Fruit fly (Drosophila melanogaster) whole organism, embryonic: Measurements from ENCODE around the gene Ino80.

Experiments used
- Abd-B ChIP-seq: fragments of 200-800 bp; sonication (Bioruptor generic); optimal IDR thresholded peaks from 2 replicates; lab custom pipeline; 2018; ENCODE audit warnings: missing biosample characterization, mild to moderate bottlenecking, missing genetic modification characterization, moderate library complexity
- Aef1 ChIP-seq: fragments of 200-800 bp; sonication (Bioruptor generic); IDR thresholded peaks from 3 replicates; pipeline ENCODE4 v1.3.6; 2022; ENCODE audit warnings: missing biosample characterization, missing genetic modification characterization
- CG10654 ChIP-seq: fragments of 200-800 bp; sonication (Bioruptor generic); optimal IDR thresholded peaks from 2 replicates; lab custom pipeline; 2016; ENCODE audit warnings: missing biosample characterization, missing genetic modification characterization
- CG12391 ChIP-seq: fragments of 200-800 bp; sonication (Bioruptor generic); optimal IDR thresholded peaks from 3 replicates; lab custom pipeline; 2018; ENCODE audit warnings: missing biosample characterization, mild to moderate bottlenecking, missing genetic modification characterization, moderate library complexity
- CG12659 ChIP-seq: fragments of 200-800 bp; sonication (Bioruptor generic); optimal IDR thresholded peaks from 3 replicates; lab custom pipeline; 2017; ENCODE audit warnings: mild to moderate bottlenecking, missing biosample characterization, missing genetic modification reagents, missing genetic modification characterization
- CG15073 ChIP-seq: fragments of 200-800 bp; sonication (Bioruptor generic); optimal IDR thresholded peaks from 2 replicates; lab custom pipeline; 2016; ENCODE audit warnings: missing biosample characterization, missing genetic modification characterization
- CG15479 ChIP-seq: fragments of 200-800 bp; sonication (Bioruptor generic); optimal IDR thresholded peaks from 3 replicates; lab custom pipeline; 2019; ENCODE audit warnings: missing biosample characterization, mild to moderate bottlenecking, missing genetic modification characterization, moderate library complexity
- CG17829 ChIP-seq: fragments of 200-800 bp; optimal IDR thresholded peaks from 2 replicates; lab custom pipeline; 2019; ENCODE audit warnings: missing biosample characterization, mild to moderate bottlenecking, missing genetic modification characterization, moderate library complexity
- CG18619 ChIP-seq: fragments of 200-800 bp; sonication (Bioruptor generic); optimal IDR thresholded peaks from 3 replicates; lab custom pipeline; 2017; ENCODE audit warnings: missing biosample characterization, mild to moderate bottlenecking, missing genetic modification characterization
- CG2889 ChIP-seq: fragments of 200-800 bp; sonication (Bioruptor generic); IDR thresholded peaks from 3 replicates; pipeline ENCODE4 v1.3.6; 2022; ENCODE audit warnings: missing biosample characterization, missing genetic modification characterization
- CG3847 ChIP-seq: fragments of 200-800 bp; sonication (Bioruptor generic); IDR thresholded peaks from 2 replicates; pipeline ENCODE4 v1.3.6; 2022; ENCODE audit warnings: missing biosample characterization, missing genetic modification characterization
- CG4617 ChIP-seq: fragments of 200-800 bp; sonication (Bioruptor generic); optimal IDR thresholded peaks from 3 replicates; lab custom pipeline; 2016; ENCODE audit warnings: missing biosample characterization, missing genetic modification characterization, borderline replicate concordance
- CG4730 ChIP-seq: fragments of 200-800 bp; sonication (Bioruptor generic); IDR thresholded peaks from 2 replicates; pipeline ENCODE4 v1.3.6; 2022; ENCODE audit warnings: missing biosample characterization, missing genetic modification characterization
- CG6791 ChIP-seq: fragments of 200-800 bp; sonication (Bioruptor generic); IDR thresholded peaks from 3 replicates; pipeline ENCODE4 v1.3.6; 2022; ENCODE audit warnings: missing biosample characterization, missing genetic modification characterization; ENCODE audit not compliant: partially characterized antibody
- CG7556 ChIP-seq: fragments of 200-800 bp; sonication (Bioruptor generic); optimal IDR thresholded peaks from 2 replicates; lab custom pipeline; 2017; ENCODE audit warnings: missing biosample characterization, mild to moderate bottlenecking, missing genetic modification characterization
- CG7839 ChIP-seq: fragments of 200-800 bp; sonication (Bioruptor generic); optimal IDR thresholded peaks from 3 replicates; lab custom pipeline; 2018; ENCODE audit warnings: missing biosample characterization, mild to moderate bottlenecking, missing genetic modification characterization, moderate library complexity
- CG8765 ChIP-seq: fragments of 200-800 bp; sonication (Bioruptor generic); IDR thresholded peaks from 2 replicates; pipeline ENCODE4 v1.3.6; 2022; ENCODE audit warnings: missing biosample characterization, missing genetic modification characterization
- D ChIP-seq, 2 experiments: fragments of 200-800 bp in 1 of 2; fragments of >200 bp in 1 of 2; sonication (Bioruptor generic) in 1 of 2; optimal IDR thresholded peaks; 2 replicates in 1 of 2; 3 replicates in 1 of 2; lab custom pipeline; 2017; ENCODE audit warnings: mild to moderate bottlenecking in 1 of 2, missing biosample characterization in 1 of 2, missing genetic modification characterization in 1 of 2, missing genetic modification reagents in 1 of 2
- D19B ChIP-seq: fragments of 200-800 bp; sonication (Bioruptor generic); optimal IDR thresholded peaks from 2 replicates; lab custom pipeline; 2017; ENCODE audit warnings: missing biosample characterization, mild to moderate bottlenecking, missing genetic modification characterization
- Deaf1 ChIP-seq: fragments of 200-800 bp; optimal IDR thresholded peaks from 3 replicates; lab custom pipeline; 2019; ENCODE audit warnings: missing biosample characterization, mild to moderate bottlenecking, missing genetic modification characterization, moderate library complexity
- ERR ChIP-seq: fragments of 200-800 bp; sonication (Bioruptor generic); optimal IDR thresholded peaks from 2 replicates; lab custom pipeline; 2016; ENCODE audit warnings: missing biosample characterization, missing genetic modification characterization
- H15 ChIP-seq: fragments of 200-800 bp; sonication (Bioruptor generic); IDR thresholded peaks from 3 replicates; pipeline ENCODE4 v1.3.6; 2022; ENCODE audit warnings: missing biosample characterization, missing genetic modification characterization
- Sin3A ChIP-seq: fragments of >200 bp; optimal IDR thresholded peaks from 2 replicates; lab custom pipeline; 2018
- ac ChIP-seq: fragments of 200-800 bp; sonication (Bioruptor generic); optimal IDR thresholded peaks from 3 replicates; lab custom pipeline; 2017; ENCODE audit warnings: missing biosample characterization, mild to moderate bottlenecking, missing genetic modification characterization
- cad ChIP-seq: fragments of >200 bp; optimal IDR thresholded peaks from 2 replicates; lab custom pipeline; 2017; ENCODE audit warnings: missing biosample characterization, missing genetic modification characterization
- cas ChIP-seq: fragments of 200-800 bp; sonication (Bioruptor generic); IDR thresholded peaks from 2 replicates; pipeline ENCODE4 v1.3.6; 2022; ENCODE audit warnings: missing biosample characterization, missing genetic modification characterization
- chn ChIP-seq: fragments of 200-800 bp; sonication (Bioruptor generic); optimal IDR thresholded peaks from 2 replicates; lab custom pipeline; 2016; ENCODE audit warnings: missing biosample characterization, missing genetic modification characterization
- dysf ChIP-seq: fragments of 200-800 bp; sonication (Bioruptor generic); IDR thresholded peaks from 3 replicates; pipeline ENCODE4 v1.3.6; 2022; ENCODE audit warnings: missing biosample characterization, missing genetic modification characterization
- grau ChIP-seq: fragments of 200-800 bp; optimal IDR thresholded peaks from 3 replicates; lab custom pipeline; 2019; ENCODE audit warnings: missing biosample characterization, mild to moderate bottlenecking, missing genetic modification characterization, moderate library complexity
- grn ChIP-seq: fragments of 200-800 bp; sonication (Bioruptor generic); optimal IDR thresholded peaks from 3 replicates; lab custom pipeline; 2017; ENCODE audit warnings: missing biosample characterization, missing genetic modification characterization
- h ChIP-seq: fragments of >200 bp; optimal IDR thresholded peaks from 2 replicates; lab custom pipeline; 2017
- hbn ChIP-seq: fragments of 200-800 bp; sonication (Bioruptor generic); IDR thresholded peaks from 2 replicates; pipeline ENCODE4 v1.3.6; 2022; ENCODE audit warnings: missing biosample characterization, missing genetic modification characterization; ENCODE audit not compliant: partially characterized antibody
- jigr1 ChIP-seq: fragments of 200-800 bp; sonication (Bioruptor generic); IDR thresholded peaks from 3 replicates; pipeline ENCODE4 v1.3.6; 2022; ENCODE audit warnings: missing biosample characterization, missing genetic modification characterization
- klu ChIP-seq: fragments of 200-800 bp; sonication (Bioruptor generic); IDR thresholded peaks from 2 replicates; pipeline ENCODE4 v1.3.6; 2022; ENCODE audit warnings: missing biosample characterization, missing genetic modification characterization
- kni ChIP-seq: fragments of 200-800 bp; sonication (Bioruptor generic); optimal IDR thresholded peaks from 3 replicates; lab custom pipeline; 2017; ENCODE audit warnings: mild to moderate bottlenecking, missing biosample characterization, missing genetic modification reagents, missing genetic modification characterization
- knrl ChIP-seq: fragments of 200-800 bp; sonication (Bioruptor generic); IDR thresholded peaks from 3 replicates; pipeline ENCODE4 v1.3.6; 2022; ENCODE audit warnings: missing biosample characterization, missing genetic modification characterization; ENCODE audit not compliant: partially characterized antibody
- pb ChIP-seq: fragments of 200-800 bp; sonication (Bioruptor generic); optimal IDR thresholded peaks from 3 replicates; lab custom pipeline; 2016; ENCODE audit warnings: missing biosample characterization, missing genetic modification characterization
- pita ChIP-seq: fragments of 200-800 bp; sonication (Bioruptor generic); optimal IDR thresholded peaks from 2 replicates; lab custom pipeline; 2017; ENCODE audit warnings: missing biosample characterization, mild to moderate bottlenecking, missing genetic modification characterization
- prd ChIP-seq, 3 experiments: fragments of >200 bp in 2 of 3; fragments of 200-800 bp in 1 of 3; sonication (Bioruptor generic) in 1 of 3; optimal IDR thresholded peaks in 2 of 3; IDR thresholded peaks in 1 of 3; 2 replicates in 2 of 3; 3 replicates in 1 of 3; pipeline versions ENCODE4 v1.3.6 to Lab custom; 2017 to 2022; ENCODE audit warnings: missing biosample characterization in 1 of 3, missing genetic modification characterization in 1 of 3
- pros ChIP-seq: fragments of 200-800 bp; sonication (Bioruptor generic); optimal IDR thresholded peaks from 3 replicates; lab custom pipeline; 2019; ENCODE audit warnings: missing biosample characterization, mild to moderate bottlenecking, missing genetic modification characterization, moderate library complexity
- ro ChIP-seq: fragments of 200-800 bp; sonication (Bioruptor generic); IDR thresholded peaks from 2 replicates; pipeline ENCODE4 v1.3.6; 2022; ENCODE audit warnings: missing biosample characterization, missing genetic modification characterization
- shn ChIP-seq: fragments of 200-800 bp; sonication (Bioruptor generic); optimal IDR thresholded peaks from 3 replicates; lab custom pipeline; 2016; ENCODE audit warnings: missing biosample characterization, missing genetic modification characterization
- tll ChIP-seq, 2 experiments: fragments of 200-800 bp in 1 of 2; fragments of >200 bp in 1 of 2; sonication (Bioruptor generic) in 1 of 2; optimal IDR thresholded peaks; 2 replicates each; lab custom pipeline; 2017 to 2019; ENCODE audit warnings: missing biosample characterization in 2 of 2, missing genetic modification characterization in 2 of 2, mild to moderate bottlenecking in 1 of 2, moderate library complexity in 1 of 2
- twi ChIP-seq: fragments of 200-800 bp; optimal IDR thresholded peaks from 2 replicates; lab custom pipeline; 2019; ENCODE audit warnings: missing biosample characterization, mild to moderate bottlenecking, missing genetic modification characterization, moderate library complexity
- wor ChIP-seq: fragments of 200-800 bp; sonication (Bioruptor generic); IDR thresholded peaks from 2 replicates; pipeline ENCODE4 v1.3.6; 2022; ENCODE audit warnings: missing biosample characterization, missing genetic modification characterization
- zen ChIP-seq: fragments of 200-800 bp; sonication (Bioruptor generic); optimal IDR thresholded peaks from 3 replicates; lab custom pipeline; 2018; ENCODE audit warnings: missing biosample characterization, mild to moderate bottlenecking, missing genetic modification characterization, moderate library complexity

The Ino80 gene

dm6 chr3R:19346532-19346931, 56.4 kb downstream of the Ino80 start:
- peak; percentile 97 for TF ChIP-seq twi
- TF ChIP-seq shn (GFP tag; lab: Kevin White, UChicago) = no peak
- no peak for TF ChIP-seq wor

DNA sequence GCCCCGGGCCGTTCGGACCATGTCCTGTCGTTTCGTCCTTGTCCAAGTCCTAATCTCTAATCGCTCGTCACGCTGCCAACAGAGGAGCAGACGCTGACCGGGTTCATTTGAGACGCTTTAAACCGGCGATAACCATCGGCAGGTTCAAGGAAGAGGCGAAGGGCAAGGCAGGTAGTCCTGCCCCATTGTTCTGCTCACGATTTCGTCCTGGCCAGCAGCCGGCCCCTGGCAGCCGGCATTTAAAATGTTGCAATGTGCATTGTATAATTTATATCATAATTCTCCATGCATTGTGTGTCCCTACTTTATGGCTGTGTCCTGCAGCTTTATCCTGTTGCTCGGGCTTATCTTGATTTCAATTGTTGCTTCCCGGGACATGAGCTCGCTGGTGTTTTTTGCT, 57.7 kb downstream of the Ino80 start:
- TF ChIP-seq CG4730 (GFP tag; lab: Robert Waterston, UW) = no peak
- TF ChIP-seq twi = peak; percentile 14
- TF ChIP-seq D (optimal IDR thresholded peaks at IDR 0.05; lab: Kevin White, UChicago) = peak; percentile 93
- no peak for TF ChIP-seq D (GFP tag; optimal IDR thresholded peaks at IDR 0.05; lab: Kevin White, UChicago)
- 0 out of 3 replicates have a peak, but pooled peaks have one; percentile 35 for TF ChIP-seq CG2889 (GFP tag; lab: Robert Waterston, UW)
- TF ChIP-seq pros = peak; percentile 43
- TF ChIP-seq cad (GFP tag; lab: Kevin White, UChicago) = peak; percentile 86
- TF ChIP-seq H15 = 0 out of 3 replicates have a peak, but pooled peaks have one; percentile 32
- peak; percentile 30 for TF ChIP-seq kni (GFP tag; lab: Kevin White, UChicago)
- TF ChIP-seq ac (GFP tag; lab: Kevin White, UChicago) = peak; percentile 61
- peak; percentile 86 for TF ChIP-seq zen (tag; lab: Kevin White, UChicago)
- TF ChIP-seq pita (GFP tag; lab: Kevin White, UChicago) = no peak
- TF ChIP-seq CG15479 (GFP tag; lab: Kevin White, UChicago) = peak; percentile 61
- peak; percentile 43 for TF ChIP-seq grn
- no peak for TF ChIP-seq CG10654 (GFP tag; lab: Kevin White, UChicago)

- TF ChIP-seq jigr1 (GFP tag; lab: Robert Waterston, UW) (no peak), klu (no peak), Aef1 (GFP tag; lab: Robert Waterston, UW) (no peak), cas (GFP tag; lab: Robert Waterston, UW) (no peak), CG15479 (GFP tag; lab: Kevin White, UChicago) (no peak), CG15073 (GFP tag; lab: Kevin White, UChicago) (no peak), CG7839 (tag; lab: Kevin White, UChicago) (no peak), ro (no peak), ERR (GFP tag; lab: Kevin White, UChicago) (no peak), knrl (GFP tag; lab: Robert Waterston, UW) (no peak), dysf (GFP tag; lab: Robert Waterston, UW) (no peak), Sin3A (lab: Kevin White, UChicago) (no peak), chn (no peak), CG3847 (GFP tag; lab: Robert Waterston, UW) (no peak), prd (optimal IDR thresholded peaks at IDR 0.05; lab: Kevin White, UChicago) (no peak), prd (GFP tag; IDR thresholded peaks at IDR 0.05; lab: Robert Waterston, UW) (peak; percentile 49; the same call in 2 of the 3 replicates), CG12659 (GFP tag; lab: Kevin White, UChicago) (no peak), Abd-B (GFP tag; lab: Kevin White, UChicago) (no peak), hbn (GFP tag; lab: Robert Waterston, UW) (no peak), pb (GFP tag; lab: Kevin White, UChicago) (no peak), Deaf1 (tag; lab: Kevin White, UChicago) (no peak), CG12391 (tag; lab: Kevin White, UChicago) (peak; percentile 12), tll (GFP tag; optimal IDR thresholded peaks at IDR 0.05; lab: Kevin White, UChicago) (peak in 1 of 2 experiments; percentile 5), CG17829 (peak; percentile 52), CG4617 (GFP tag; lab: Kevin White, UChicago) (no peak), h (lab: Kevin White, UChicago) (no peak), D19B (no peak), CG6791 (no peak), CG18619 (GFP tag; lab: Kevin White, UChicago) (no peak), CG8765 (GFP tag; lab: Robert Waterston, UW) (peak; percentile 65; the same call in 1 of the 2 replicates), CG7556 (no peak), grau (peak; percentile 6)
These were observed 59.2 kb downstream of the Ino80 start for dm6 chr3R:19343534-19344325.
